Fruit fly (Drosophila melanogaster): ENCODE measurements around the gene osa.

The osa gene

DNA sequence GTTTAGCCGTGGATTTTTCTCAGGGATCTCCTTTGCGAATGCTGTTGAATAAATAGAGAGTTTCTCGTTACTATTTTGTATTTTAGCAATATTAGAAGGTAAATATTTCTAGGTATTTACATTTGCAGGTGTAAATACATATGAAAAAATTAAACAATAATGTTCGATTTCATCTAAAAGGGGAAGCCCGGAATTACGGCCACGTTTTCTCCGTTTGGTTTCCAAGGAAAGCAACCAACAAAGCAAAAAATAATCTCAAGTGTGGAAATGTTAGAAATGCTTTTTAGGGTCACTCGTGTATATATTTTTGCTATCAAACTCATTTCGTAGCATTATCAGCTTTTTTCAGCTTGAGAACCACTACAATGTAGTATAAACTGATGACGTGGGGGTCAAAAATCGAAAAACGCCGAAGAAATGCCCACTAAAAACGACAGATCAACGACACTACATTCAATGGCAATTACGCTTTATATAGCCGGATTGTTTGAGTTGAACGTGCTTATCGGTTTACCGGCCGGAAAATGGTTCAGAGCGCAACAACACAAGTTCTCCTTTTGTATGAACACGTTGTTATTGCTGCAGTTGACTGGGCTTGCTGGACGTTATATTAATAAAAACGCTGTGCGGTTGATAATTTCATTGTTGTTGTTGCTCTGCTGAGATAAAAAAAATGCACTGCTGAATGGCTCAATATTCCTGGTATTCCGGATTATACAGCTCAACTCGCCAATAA lies 39.8 kb downstream of the osa start:
- TF ChIP-seq Gsc (GFP tag; IDR thresholded peaks at IDR 0.05): no peak
- TF ChIP-seq CG8281 (tag; optimal IDR thresholded peaks at IDR 0.05): no peak
- no peak for TF ChIP-seq Awh (GFP tag; IDR thresholded peaks at IDR 0.05)
- no peak for TF ChIP-seq Chrac-16 (GFP tag; optimal IDR thresholded peaks at IDR 0.05)
- TF ChIP-seq ash1 (GFP tag; optimal IDR thresholded peaks at IDR 0.05): no peak
- no peak for TF ChIP-seq bowl (GFP tag; IDR thresholded peaks at IDR 0.05)
- no peak for TF ChIP-seq CG7556 (GFP tag; optimal IDR thresholded peaks at IDR 0.05)
- no peak for TF ChIP-seq CG31224 (GFP tag; IDR thresholded peaks at IDR 0.05)
- TF ChIP-seq MBD-R2 (GFP tag; IDR thresholded peaks at IDR 0.05): no peak
- no peak for TF ChIP-seq h (optimal IDR thresholded peaks at IDR 0.05)
- no peak for TF ChIP-seq CG3281 (GFP tag; optimal IDR thresholded peaks at IDR 0.05)
- TF ChIP-seq CG3838 (GFP tag; optimal IDR thresholded peaks at IDR 0.05): no peak
- no peak for TF ChIP-seq HmgD (GFP tag; optimal IDR thresholded peaks at IDR 0.05)
- no peak for TF ChIP-seq Dp (GFP tag; optimal IDR thresholded peaks at IDR 0.05)
- no peak for TF ChIP-seq gce (GFP tag; IDR thresholded peaks at IDR 0.05)
- no peak for TF ChIP-seq CG12104 (GFP tag; optimal IDR thresholded peaks at IDR 0.05)
- no peak for TF ChIP-seq CG14050 (GFP tag; IDR thresholded peaks at IDR 0.05)
- no peak for TF ChIP-seq bigmax (GFP tag; optimal IDR thresholded peaks at IDR 0.05)
- no peak for TF ChIP-seq H15 (GFP tag; IDR thresholded peaks at IDR 0.05)
- TF ChIP-seq her (GFP tag; optimal IDR thresholded peaks at IDR 0.05): no peak
- TF ChIP-seq CG12219 (GFP tag; optimal IDR thresholded peaks at IDR 0.05): no peak
- no peak for TF ChIP-seq Dfd (GFP tag; optimal IDR thresholded peaks at IDR 0.05)
- TF ChIP-seq CG42726 (GFP tag; IDR thresholded peaks at IDR 0.05; ENCODE audit: partially characterized antibody): no peak
- TF ChIP-seq CG10543 (GFP tag; optimal IDR thresholded peaks at IDR 0.05): no peak
- TF ChIP-seq gfzf (GFP tag; optimal IDR thresholded peaks at IDR 0.05): no peak
- no peak for TF ChIP-seq btn (GFP tag; optimal IDR thresholded peaks at IDR 0.05)
- no peak for TF ChIP-seq zf30C (GFP tag; optimal IDR thresholded peaks at IDR 0.05)
- TF ChIP-seq CG12942 (GFP tag; optimal IDR thresholded peaks at IDR 0.05): no peak
- TF ChIP-seq pzg (GFP tag; optimal IDR thresholded peaks at IDR 0.05): no peak
- TF ChIP-seq ato (GFP tag; IDR thresholded peaks at IDR 0.05; ENCODE audit: partially characterized antibody): no peak
- no peak for TF ChIP-seq B-H2 (GFP tag; optimal IDR thresholded peaks at IDR 0.05)
- peak in 1 of 2 experiments; percentile 7 for TF ChIP-seq Pdp1 (GFP tag; optimal IDR thresholded peaks at IDR 0.05)
- no peak for TF ChIP-seq en (GFP tag; optimal IDR thresholded peaks at IDR 0.05)
- TF ChIP-seq corto (GFP tag; optimal IDR thresholded peaks at IDR 0.05): peak; percentile 29
- no peak for TF ChIP-seq CG10321 (GFP tag; IDR thresholded peaks at IDR 0.05)
- TF ChIP-seq tll (GFP tag; optimal IDR thresholded peaks at IDR 0.05): no peak
- TF ChIP-seq kah (GFP tag; optimal IDR thresholded peaks at IDR 0.05): no peak
- TF ChIP-seq CG2199 (GFP tag; IDR thresholded peaks at IDR 0.05): peak; percentile 68
- no peak for TF ChIP-seq chif (GFP tag; optimal IDR thresholded peaks at IDR 0.05)
- no peak for TF ChIP-seq HLH4C (GFP tag; IDR thresholded peaks at IDR 0.05; ENCODE audit: partially characterized antibody)
- no peak for TF ChIP-seq CG1603 (tag; optimal IDR thresholded peaks at IDR 0.05)
- TF ChIP-seq CG2116 (GFP tag; optimal IDR thresholded peaks at IDR 0.05): no peak
- TF ChIP-seq CG9437 (GFP tag; optimal IDR thresholded peaks at IDR 0.05): no peak
- no peak for TF ChIP-seq dmrt99B (tag; optimal IDR thresholded peaks at IDR 0.05)
- no peak for TF ChIP-seq gsb (GFP tag; IDR thresholded peaks at IDR 0.05)
- TF ChIP-seq Sin3A (optimal IDR thresholded peaks at IDR 0.05): no peak
- TF ChIP-seq exex (tag; optimal IDR thresholded peaks at IDR 0.05): peak; percentile 42
- TF ChIP-seq sug (tag; optimal IDR thresholded peaks at IDR 0.05): peak; percentile 33
- TF ChIP-seq yki (optimal IDR thresholded peaks at IDR 0.05): no peak
- no peak for TF ChIP-seq Kr (GFP tag; optimal IDR thresholded peaks at IDR 0.05)
- no peak for TF ChIP-seq CG7963 (GFP tag; IDR thresholded peaks at IDR 0.05; ENCODE audit: partially characterized antibody)
